Worm (Caenorhabditis elegans) whole organism, L1 larva: ENCODE data around the gene npl-4.1.

Source experiments
- C04F5.9 ChIP-seq: sonication (generic microtip); optimal IDR thresholded peaks from 2 replicates; lab custom pipeline; 2016; ENCODE audit warnings: missing genetic modification characterization, missing compliant biosample characterization
- aha-1 ChIP-seq: fragments of 150-350 bp; optimal IDR thresholded peaks from 2 replicates; lab custom pipeline; 2014; ENCODE audit warnings: missing biosample characterization, missing genetic modification characterization
- ama-1 ChIP-seq: fragments of 150-350 bp; optimal IDR thresholded peaks from 2 replicates; lab custom pipeline; 2014
- ceh-63 ChIP-seq: fragments of 200-800 bp; sonication (Bioruptor generic); optimal IDR thresholded peaks from 2 replicates; lab custom pipeline; 2018; ENCODE audit warnings: mild to moderate bottlenecking, missing genetic modification characterization, missing compliant biosample characterization
- ceh-8 ChIP-seq: fragments of 200-800 bp; sonication (Bioruptor generic); optimal IDR thresholded peaks from 2 replicates; lab custom pipeline; 2018; ENCODE audit warnings: mild to moderate bottlenecking, missing genetic modification characterization, moderate library complexity, missing compliant biosample characterization
- ceh-88 ChIP-seq: fragments of 200-800 bp; sonication (Bioruptor generic); IDR thresholded peaks from 2 replicates; pipeline ENCODE4 v1.3.6; 2022; ENCODE audit warnings: missing genetic modification characterization, missing compliant biosample characterization
- dsc-1 ChIP-seq: sonication (generic microtip); optimal IDR thresholded peaks from 2 replicates; lab custom pipeline; 2016; ENCODE audit warnings: mild to moderate bottlenecking, missing genetic modification characterization, missing compliant biosample characterization
- efl-1 ChIP-seq, 4 experiments: fragments of 150-350 bp; optimal IDR thresholded peaks in 3 of 4; peaks in 1 of 4; 1 replicate in 1 of 4; 2 replicates in 3 of 4; lab custom pipeline; 2014; ENCODE audit warnings: missing biosample characterization in 2 of 4, missing genetic modification characterization in 2 of 4, missing genetic modification reagents in 2 of 4
- ets-5 ChIP-seq: fragments of 200-800 bp; sonication (Bioruptor generic); IDR thresholded peaks from 2 replicates; pipeline ENCODE4 v1.3.6; 2022; ENCODE audit warnings: missing genetic modification characterization, missing compliant biosample characterization
- fkh-10 ChIP-seq: sonication (generic microtip); optimal IDR thresholded peaks from 2 replicates; lab custom pipeline; 2017; ENCODE audit warnings: missing biosample characterization, missing genetic modification reagents, missing genetic modification characterization
- hlh-4 ChIP-seq: sonication (generic microtip); optimal IDR thresholded peaks from 2 replicates; lab custom pipeline; 2016; ENCODE audit warnings: mild to moderate bottlenecking, missing genetic modification characterization, missing compliant biosample characterization
- lin-15B ChIP-seq: fragments of 150-350 bp; sonication (generic microtip); optimal IDR thresholded peaks from 3 replicates; lab custom pipeline; 2014; ENCODE audit warnings: missing biosample characterization, missing genetic modification characterization
- lin-39 ChIP-seq: fragments of 150-350 bp; optimal IDR thresholded peaks from 2 replicates; lab custom pipeline; 2014; ENCODE audit warnings: missing biosample characterization, missing genetic modification reagents, missing genetic modification characterization
- lir-3 ChIP-seq: sonication (generic microtip); optimal IDR thresholded peaks from 2 replicates; lab custom pipeline; 2016; ENCODE audit warnings: mild to moderate bottlenecking, missing genetic modification characterization, moderate library complexity, missing compliant biosample characterization; ENCODE audit not compliant: poor library complexity
- lsy-2 ChIP-seq, 2 experiments: fragments of 150-350 bp; optimal IDR thresholded peaks; 2 replicates each; lab custom pipeline; 2014; ENCODE audit warnings: missing biosample characterization in 2 of 2, missing genetic modification characterization in 2 of 2
- mab-9 ChIP-seq: fragments of 200-800 bp; sonication (Bioruptor generic); IDR thresholded peaks from 2 replicates; pipeline ENCODE4 v1.3.6; 2022; ENCODE audit warnings: missing genetic modification reagents, missing genetic modification characterization, missing compliant biosample characterization
- mdl-1 ChIP-seq, 2 experiments: fragments of 150-350 bp; optimal IDR thresholded peaks; 2 replicates each; lab custom pipeline; 2014 to 2017; ENCODE audit warnings: missing biosample characterization in 2 of 2, missing genetic modification characterization in 2 of 2, inconsistent platforms in 1 of 2
- nhr-20 ChIP-seq: sonication (generic microtip); optimal IDR thresholded peaks from 2 replicates; lab custom pipeline; 2016; ENCODE audit warnings: mild to moderate bottlenecking, missing genetic modification characterization, missing compliant biosample characterization
- nhr-28 ChIP-seq: fragments of 150-350 bp; optimal IDR thresholded peaks from 2 replicates; lab custom pipeline; 2014; ENCODE audit warnings: missing biosample characterization, missing genetic modification characterization
- nhr-47 ChIP-seq: sonication (generic microtip); optimal IDR thresholded peaks from 2 replicates; lab custom pipeline; 2016; ENCODE audit warnings: mild to moderate bottlenecking, missing genetic modification characterization, moderate library complexity, missing compliant biosample characterization
- nhr-71 ChIP-seq: sonication (generic microtip); optimal IDR thresholded peaks from 2 replicates; lab custom pipeline; 2016; ENCODE audit warnings: mild to moderate bottlenecking, missing genetic modification characterization, moderate library complexity, missing compliant biosample characterization
- nhr-84 ChIP-seq: sonication (generic microtip); optimal IDR thresholded peaks from 2 replicates; lab custom pipeline; 2017; ENCODE audit warnings: missing biosample characterization, missing genetic modification characterization
- nhr-90 ChIP-seq: sonication (generic microtip); optimal IDR thresholded peaks from 2 replicates; lab custom pipeline; 2016; ENCODE audit warnings: mild to moderate bottlenecking, missing genetic modification characterization, missing compliant biosample characterization; ENCODE audit not compliant: poor library complexity
- pag-3 ChIP-seq: sonication (generic microtip); optimal IDR thresholded peaks from 2 replicates; lab custom pipeline; 2017; ENCODE audit warnings: missing genetic modification characterization, mild to moderate bottlenecking, missing compliant biosample characterization, antibody characterized with exemption, borderline replicate concordance; ENCODE audit not compliant: insufficient read depth
- rnt-1 ChIP-seq: sonication (generic microtip); optimal IDR thresholded peaks from 2 replicates; lab custom pipeline; 2016; ENCODE audit warnings: mild to moderate bottlenecking, missing genetic modification characterization, moderate library complexity, missing compliant biosample characterization
- skn-1 ChIP-seq: fragments of 150-350 bp; optimal IDR thresholded peaks from 2 replicates; lab custom pipeline; 2014; ENCODE audit warnings: missing biosample characterization, missing genetic modification characterization
- snpc-4 ChIP-seq: fragments of 150-350 bp; optimal IDR thresholded peaks from 2 replicates; lab custom pipeline; 2014; ENCODE audit warnings: missing biosample characterization, missing genetic modification characterization
- snu-23 ChIP-seq: sonication (generic microtip); optimal IDR thresholded peaks from 2 replicates; lab custom pipeline; 2016; ENCODE audit warnings: missing genetic modification characterization, missing compliant biosample characterization
- sptf-1 ChIP-seq: fragments of 150-350 bp; optimal IDR thresholded peaks from 2 replicates; lab custom pipeline; 2014; ENCODE audit warnings: missing biosample characterization, missing genetic modification characterization
- swsn-7 ChIP-seq: sonication (generic microtip); optimal IDR thresholded peaks from 2 replicates; lab custom pipeline; 2016; ENCODE audit warnings: missing genetic modification characterization, missing compliant biosample characterization
- tlp-1 ChIP-seq: fragments of 150-350 bp; optimal IDR thresholded peaks from 2 replicates; lab custom pipeline; 2014; ENCODE audit warnings: missing biosample characterization, missing genetic modification characterization
- unc-130 ChIP-seq: fragments of 150-350 bp; optimal IDR thresholded peaks from 2 replicates; lab custom pipeline; 2017; ENCODE audit warnings: missing biosample characterization, missing genetic modification characterization, inconsistent platforms
- unc-62 ChIP-seq: fragments of 150-350 bp; optimal IDR thresholded peaks from 2 replicates; lab custom pipeline; 2014; ENCODE audit warnings: missing biosample characterization, missing genetic modification reagents, missing genetic modification characterization
- unc-98 ChIP-seq: fragments of 200-800 bp; sonication (Bioruptor generic); IDR thresholded peaks from 2 replicates; pipeline ENCODE4 v1.3.6; 2022; ENCODE audit warnings: missing genetic modification characterization, missing compliant biosample characterization
- xbp-1 ChIP-seq: sonication (generic microtip); optimal IDR thresholded peaks from 2 replicates; lab custom pipeline; 2016; ENCODE audit warnings: missing genetic modification characterization, missing compliant biosample characterization
- zag-1 ChIP-seq: fragments of 150-350 bp; optimal IDR thresholded peaks from 2 replicates; lab custom pipeline; 2014; ENCODE audit warnings: missing biosample characterization, missing genetic modification characterization
- ztf-11 ChIP-seq, 2 experiments: sonication (generic microtip); optimal IDR thresholded peaks; 2 replicates each; lab custom pipeline; 2016 to 2017; ENCODE audit warnings: missing genetic modification characterization in 2 of 2, missing biosample characterization in 1 of 2, missing compliant biosample characterization in 1 of 2

The npl-4.1 gene

ce11 chrII:5649236-5650004, 18.3 kb downstream of the npl-4.1 start, which contains the start of the genes sam-4, F59E12.17 and zyg-1 (continued):
- peak; percentile 61 for TF ChIP-seq nhr-20 (tag; lab: Kevin White, UChicago)
- TF ChIP-seq ceh-88 (GFP tag; lab: Robert Waterston, UW), result no peak
- no peak for TF ChIP-seq ceh-63 (GFP tag; lab: Kevin White, UChicago)
- TF ChIP-seq xbp-1 (tag; lab: Kevin White, UChicago), result peak; percentile 47
- peak; percentile 77 for TF ChIP-seq lir-3
- peak; percentile 81 for TF ChIP-seq skn-1 (tag; lab: Kevin White, UChicago)
- no peak for TF ChIP-seq ceh-8 (GFP tag; lab: Kevin White, UChicago)
- no peak for TF ChIP-seq fkh-10 (GFP tag; lab: Kevin White, UChicago)
- TF ChIP-seq unc-98 (GFP tag; lab: Robert Waterston, UW), result no peak
- TF ChIP-seq nhr-71 (tag; lab: Kevin White, UChicago), result peak; percentile 66
- TF ChIP-seq dsc-1 (tag; lab: Kevin White, UChicago), result no peak
- TF ChIP-seq ets-5 (GFP tag; lab: Robert Waterston, UW), result no peak
- peak; percentile 53 for TF ChIP-seq snpc-4 (tag; lab: Kevin White, UChicago)
- peak; percentile 86 for TF ChIP-seq rnt-1 (tag; lab: Kevin White, UChicago)
- no peak for TF ChIP-seq unc-130 (tag; lab: Kevin White, UChicago)
- TF ChIP-seq swsn-7 (tag; lab: Kevin White, UChicago), result peak; percentile 28
- TF ChIP-seq nhr-84 (tag; lab: Kevin White, UChicago), result no peak
- no peak for TF ChIP-seq ztf-11 (tag; optimal IDR thresholded peaks at IDR 0.05; lab: Kevin White, UChicago)
- TF ChIP-seq nhr-47 (tag; lab: Kevin White, UChicago), result peak; percentile 50
- no peak for TF ChIP-seq tlp-1 (tag; lab: Kevin White, UChicago)
- TF ChIP-seq pag-3, result no peak
- TF ChIP-seq nhr-28 (tag; lab: Kevin White, UChicago), result no peak
- TF ChIP-seq snu-23 (GFP tag; lab: Kevin White, UChicago), result peak; percentile 68
- TF ChIP-seq ama-1, result no peak
- TF ChIP-seq C04F5.9 (tag; lab: Kevin White, UChicago), result no peak
- no peak for TF ChIP-seq hlh-4 (tag; lab: Kevin White, UChicago)
- peak; percentile 86 for TF ChIP-seq lin-15B (tag; lab: Kevin White, UChicago)
- TF ChIP-seq mab-9, result no peak
- TF ChIP-seq unc-62 (GFP tag; lab: Kevin White, UChicago), result no peak
- no peak for TF ChIP-seq lin-39 (tag; lab: Kevin White, UChicago)
- TF ChIP-seq mdl-1 (tag; optimal IDR thresholded peaks at IDR 0.05; lab: Kevin White, UChicago), result peak in 1 of 2 experiments; percentile 35
- TF ChIP-seq zag-1 (tag; lab: Kevin White, UChicago), result no peak
- TF ChIP-seq lsy-2 (tag; optimal IDR thresholded peaks at IDR 0.05; lab: Kevin White, UChicago), result peak; percentile 56 to 86
- TF ChIP-seq, all 84 proteins: peak for 30

DNA sequence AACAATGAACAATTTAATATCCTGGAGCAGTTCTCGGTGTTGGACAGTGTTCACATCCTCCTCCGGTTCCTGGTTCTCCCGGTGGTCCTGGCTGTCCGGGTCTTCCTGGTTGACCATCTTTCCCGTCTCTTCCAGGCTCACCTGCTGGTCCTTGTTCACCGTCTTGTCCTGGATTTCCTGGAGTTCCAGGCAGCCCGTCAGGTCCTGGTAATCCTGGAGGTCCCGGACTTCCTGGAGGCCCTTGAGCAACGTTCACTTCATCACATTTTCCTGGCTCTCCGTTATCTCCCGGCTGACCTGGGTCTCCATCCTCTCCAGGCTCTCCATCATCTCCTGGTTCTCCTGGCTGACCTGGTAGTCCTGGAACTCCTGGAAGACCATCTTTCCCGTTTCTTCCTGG, 20.3 kb downstream of the npl-4.1 start:
- TF ChIP-seq efl-1 (optimal IDR thresholded peaks at IDR 0.05; lab: Kevin White, UChicago), result no peak
- TF ChIP-seq efl-1 (GFP tag; optimal IDR thresholded peaks at IDR 0.05 in 1 of 2; lab: Kevin White, UChicago), result peak in 1 of 2 experiments; percentile 35
- TF ChIP-seq xbp-1 (tag; lab: Kevin White, UChicago), result no peak
- TF ChIP-seq, all 84 proteins: peak for 1

DNA sequence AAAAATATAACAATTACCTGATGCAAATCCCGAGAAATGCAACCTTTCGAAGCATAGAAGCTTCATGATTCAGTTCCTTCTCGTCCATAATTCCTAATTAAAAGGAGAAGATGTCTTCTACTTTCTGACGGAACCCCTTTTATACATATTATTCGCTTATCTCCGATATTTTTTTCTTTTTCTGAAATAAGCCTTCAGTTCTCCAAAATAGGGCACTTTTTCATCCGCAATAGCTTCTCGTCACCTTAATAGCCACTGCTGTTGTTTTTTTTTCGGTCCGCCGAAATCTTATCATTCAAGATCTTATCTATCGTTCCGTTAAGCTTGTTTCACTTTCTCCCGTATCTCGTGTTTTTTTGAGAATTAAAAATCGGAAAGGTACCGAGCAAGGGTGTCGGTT, 21.2 kb downstream of the npl-4.1 start, which contains the start of gene bli-2:
Gene bli-2 (minus strand): TSS at position 101 of the 400 bp plus-strand sequence.
- TF ChIP-seq nhr-90 (tag; lab: Kevin White, UChicago) (no peak), mab-9 (no peak), aha-1 (tag; lab: Kevin White, UChicago) (no peak), sptf-1 (tag; lab: Kevin White, UChicago) (no peak)
- TF ChIP-seq, all 84 proteins: peak for 0
